Worm (Caenorhabditis elegans): ENCODE data around the gene T01H3.3.

- TF ChIP-seq ztf-23 (GFP tag; IDR thresholded peaks at IDR 0.05): no peak
- no peak for TF ChIP-seq med-1 (GFP tag; optimal IDR thresholded peaks at IDR 0.05; ENCODE audit: insufficient read depth)
- TF ChIP-seq klf-2 (GFP tag; conservative IDR thresholded peaks at IDR 0.05): no peak
- no peak for TF ChIP-seq flt-1 (GFP tag; IDR thresholded peaks at IDR 0.05)
- no peak for TF ChIP-seq ztf-29 (GFP tag; IDR thresholded peaks at IDR 0.05)
- TF ChIP-seq tab-1 (GFP tag; IDR thresholded peaks at IDR 0.05): no peak
- no peak for TF ChIP-seq T22C8.4 (GFP tag; IDR thresholded peaks at IDR 0.05)
Measured at ce11 chrII:7900190-7900672, 26.5 kb upstream of the T01H3.3 start, which contains the start of gene rev-1.
